Fruit fly (Drosophila melanogaster) whole organism, adult: ENCODE results near the gene CG15894.
A peak's percentile ranks its signal among the peaks of the same experiment; 100 is the strongest.

Experiments used
- CG11617 ChIP-seq: fragments of 200-800 bp; sonication (Bioruptor generic); optimal IDR thresholded peaks from 2 replicates; lab custom pipeline; 2017; ENCODE audit warnings: mild to moderate bottlenecking, missing biosample characterization, missing genetic modification reagents, missing genetic modification characterization
- CG12768 ChIP-seq: fragments of 200-800 bp; sonication (Bioruptor generic); optimal IDR thresholded peaks from 2 replicates; lab custom pipeline; 2017; ENCODE audit warnings: missing biosample characterization, missing genetic modification characterization, mild to moderate bottlenecking, moderate library complexity, missing genetic modification reagents
- CG14711 ChIP-seq: fragments of 200-800 bp; sonication (Bioruptor generic); optimal IDR thresholded peaks from 2 replicates; lab custom pipeline; 2018; ENCODE audit warnings: missing biosample characterization, mild to moderate bottlenecking, missing genetic modification characterization, moderate library complexity
- CG1620 ChIP-seq: fragments of 200-800 bp; sonication (Bioruptor generic); optimal IDR thresholded peaks from 2 replicates; lab custom pipeline; 2016; ENCODE audit warnings: missing biosample characterization, missing genetic modification characterization
- CG33017 ChIP-seq: fragments of 200-800 bp; sonication (Bioruptor generic); optimal IDR thresholded peaks from 2 replicates; lab custom pipeline; 2018; ENCODE audit warnings: missing biosample characterization, mild to moderate bottlenecking, missing genetic modification characterization, moderate library complexity
- CG5204 ChIP-seq: fragments of 200-800 bp; sonication (Bioruptor generic); optimal IDR thresholded peaks from 2 replicates; lab custom pipeline; 2016; ENCODE audit warnings: missing biosample characterization, missing genetic modification characterization
- CG7045 ChIP-seq: fragments of 200-800 bp; sonication (Bioruptor generic); optimal IDR thresholded peaks from 2 replicates; lab custom pipeline; 2017; ENCODE audit warnings: missing biosample characterization, mild to moderate bottlenecking, missing genetic modification characterization
- CG7101 ChIP-seq: fragments of 200-800 bp; sonication (Bioruptor generic); optimal IDR thresholded peaks from 2 replicates; lab custom pipeline; 2018; ENCODE audit warnings: missing biosample characterization, mild to moderate bottlenecking, missing genetic modification characterization, moderate library complexity
- Clk ChIP-seq: fragments of 200-800 bp; sonication (Bioruptor generic); optimal IDR thresholded peaks from 2 replicates; lab custom pipeline; 2017; ENCODE audit warnings: missing biosample characterization, missing genetic modification characterization
- Crg-1 ChIP-seq: fragments of 200-800 bp; sonication (Bioruptor generic); optimal IDR thresholded peaks from 2 replicates; lab custom pipeline; 2016; ENCODE audit warnings: missing biosample characterization, missing genetic modification characterization
- Hr96 ChIP-seq: fragments of 200-800 bp; sonication (Bioruptor generic); optimal IDR thresholded peaks from 2 replicates; lab custom pipeline; 2016; ENCODE audit warnings: missing biosample characterization, missing genetic modification characterization
- Mnt ChIP-seq: fragments of 200-800 bp; sonication (Bioruptor generic); optimal IDR thresholded peaks from 2 replicates; lab custom pipeline; 2016; ENCODE audit warnings: missing biosample characterization, mild to moderate bottlenecking, missing genetic modification characterization
- bab1 ChIP-seq: fragments of 200-800 bp; sonication (Bioruptor generic); optimal IDR thresholded peaks from 3 replicates; lab custom pipeline; 2019; ENCODE audit warnings: missing biosample characterization, mild to moderate bottlenecking, missing genetic modification characterization, moderate library complexity
- cic ChIP-seq: fragments of 200-800 bp; sonication (Bioruptor generic); optimal IDR thresholded peaks from 2 replicates; lab custom pipeline; 2017; ENCODE audit warnings: missing biosample characterization, mild to moderate bottlenecking, missing genetic modification characterization, moderate library complexity
- cnc ChIP-seq, 2 experiments: fragments of >200 bp; optimal IDR thresholded peaks; 2 replicates each; lab custom pipeline; 2017
- kay ChIP-seq: fragments of 200-800 bp; sonication (Bioruptor generic); peaks from one replicate; lab custom pipeline; 2016; ENCODE audit warnings: missing biosample characterization, missing genetic modification characterization, borderline replicate concordance
- ovo ChIP-seq: fragments of 200-800 bp; sonication (Bioruptor generic); optimal IDR thresholded peaks from 2 replicates; lab custom pipeline; 2016; ENCODE audit warnings: missing biosample characterization, missing genetic modification characterization
- pad ChIP-seq: fragments of 200-800 bp; sonication (Bioruptor generic); optimal IDR thresholded peaks from 3 replicates; lab custom pipeline; 2017; ENCODE audit warnings: missing biosample characterization, missing genetic modification characterization, mild to moderate bottlenecking, moderate library complexity, missing genetic modification reagents
- tj ChIP-seq: fragments of 200-800 bp; sonication (Bioruptor generic); optimal IDR thresholded peaks from 3 replicates; lab custom pipeline; 2017; ENCODE audit warnings: missing biosample characterization, mild to moderate bottlenecking, missing genetic modification characterization, moderate library complexity
- toe ChIP-seq: fragments of 200-800 bp; sonication (Bioruptor generic); optimal IDR thresholded peaks from 2 replicates; lab custom pipeline; 2016; ENCODE audit warnings: missing biosample characterization, missing genetic modification characterization

CG15894 gene

dm6 chrX:6267187-6267711, 41.8 kb upstream of the CG15894 start, which contains the start of gene schlank:
schlank (minus strand) TSS chrX:6267228.
- TF ChIP-seq Hr96 (no peak), CG5204 (GFP tag; lab: Kevin White, UChicago) (no peak), ovo (GFP tag; lab: Kevin White, UChicago) (peak; percentile 30), CG7101 (tag; lab: Kevin White, UChicago) (peak; percentile 46), pad (GFP tag; lab: Kevin White, UChicago) (peak; percentile 25), toe (peak; percentile 67), CG12768 (peak; percentile 36), cic (GFP tag; lab: Kevin White, UChicago) (no peak), cnc (optimal IDR thresholded peaks at IDR 0.05; lab: Kevin White, UChicago) (no peak), kay (no peak), CG11617 (GFP tag; lab: Kevin White, UChicago) (peak; percentile 44), Crg-1 (GFP tag; lab: Kevin White, UChicago) (peak; percentile 43), CG1620 (GFP tag; lab: Kevin White, UChicago) (peak; percentile 33), bab1 (no peak)

- TF ChIP-seq cic (GFP tag; lab: Kevin White, UChicago) (no peak), CG33017 (tag; lab: Kevin White, UChicago) (no peak), ovo (GFP tag; lab: Kevin White, UChicago) (no peak), Hr96 (no peak), tj (GFP tag; lab: Kevin White, UChicago) (peak; percentile 87), toe (no peak), cnc (optimal IDR thresholded peaks at IDR 0.05; lab: Kevin White, UChicago) (no peak)
These were observed 41.0 kb upstream of the CG15894 start, which contains the start of gene Spt6 for dm6 chrX:6267745-6268582. Spt6 (plus strand) TSS chrX:6267797.

- TF ChIP-seq kay (peak; percentile 55), Mnt (GFP tag; lab: Kevin White, UChicago) (peak; percentile 48), CG12768 (no peak), CG7045 (no peak), bab1 (peak; percentile 47), tj (GFP tag; lab: Kevin White, UChicago) (peak; percentile 17), Crg-1 (GFP tag; lab: Kevin White, UChicago) (no peak), cnc (optimal IDR thresholded peaks at IDR 0.05; lab: Kevin White, UChicago) (no peak), CG5204 (GFP tag; lab: Kevin White, UChicago) (no peak), CG33017 (tag; lab: Kevin White, UChicago) (no peak), CG7101 (tag; lab: Kevin White, UChicago) (no peak), Hr96 (no peak), CG11617 (GFP tag; lab: Kevin White, UChicago) (no peak), cic (GFP tag; lab: Kevin White, UChicago) (no peak), Clk (GFP tag; lab: Kevin White, UChicago) (no peak), toe (no peak), CG14711 (tag; lab: Kevin White, UChicago) (peak; percentile 3), ovo (GFP tag; lab: Kevin White, UChicago) (peak; percentile 11), CG1620 (GFP tag; lab: Kevin White, UChicago) (no peak), pad (GFP tag; lab: Kevin White, UChicago) (no peak)
These were observed 32.4 kb upstream of the CG15894 start, which contains the start of gene CG3566 for dm6 chrX:6276590-6276989. CG3566 (minus strand) TSS chrX:6276724.

dm6 chrX:6278879-6279628, 30.0 kb upstream of the CG15894 start:
- TF ChIP-seq tj (GFP tag; lab: Kevin White, UChicago), result peak; percentile 41
- TF ChIP-seq pad (GFP tag; lab: Kevin White, UChicago), result peak; percentile 65
- peak; percentile 42 for TF ChIP-seq Hr96
- peak; percentile 67 for TF ChIP-seq CG7101 (tag; lab: Kevin White, UChicago)
- no peak for TF ChIP-seq toe
- no peak for TF ChIP-seq CG7045
- peak; percentile 38 for TF ChIP-seq CG11617 (GFP tag; lab: Kevin White, UChicago)
- peak; percentile 32 for TF ChIP-seq cic (GFP tag; lab: Kevin White, UChicago)
- no peak for TF ChIP-seq CG5204 (GFP tag; lab: Kevin White, UChicago)
- TF ChIP-seq CG14711 (tag; lab: Kevin White, UChicago), result no peak
- peak; percentile 34 for TF ChIP-seq CG33017 (tag; lab: Kevin White, UChicago)
- TF ChIP-seq Mnt (GFP tag; lab: Kevin White, UChicago), result peak; percentile 66
- peak; percentile 56 for TF ChIP-seq ovo (GFP tag; lab: Kevin White, UChicago)
- TF ChIP-seq CG12768, result peak; percentile 0
- peak; percentile 55 for TF ChIP-seq bab1
- no peak for TF ChIP-seq cnc (optimal IDR thresholded peaks at IDR 0.05; lab: Kevin White, UChicago)
- TF ChIP-seq CG1620 (GFP tag; lab: Kevin White, UChicago), result peak; percentile 49
- TF ChIP-seq kay, result no peak
- no peak for TF ChIP-seq Clk (GFP tag; lab: Kevin White, UChicago)
- peak; percentile 20 for TF ChIP-seq Crg-1 (GFP tag; lab: Kevin White, UChicago)

- peak; percentile 71 for TF ChIP-seq tj (GFP tag; lab: Kevin White, UChicago)
- TF ChIP-seq cnc (optimal IDR thresholded peaks at IDR 0.05; lab: Kevin White, UChicago), result no peak
These were observed 29.4 kb upstream of the CG15894 start, which contains the start of gene Ubi-p5E for dm6 chrX:6279629-6280073. Ubi-p5E (minus strand) TSS chrX:6279647.
